Worm (Caenorhabditis elegans) whole organism, L4 larva: ENCODE data around the gene C07D10.6.

Experiments
- F10B5.3 ChIP-seq: sonication (generic microtip); optimal IDR thresholded peaks from 2 replicates; lab custom pipeline; 2016; ENCODE audit warnings: mild to moderate bottlenecking, missing genetic modification characterization, missing compliant biosample characterization
- F37D6.2 ChIP-seq: sonication (generic microtip); optimal IDR thresholded peaks from 2 replicates; lab custom pipeline; 2016; ENCODE audit warnings: mild to moderate bottlenecking, missing genetic modification characterization, missing compliant biosample characterization
- F49E8.2 ChIP-seq: sonication (generic microtip); optimal IDR thresholded peaks from 2 replicates; lab custom pipeline; 2016; ENCODE audit warnings: missing compliant biosample characterization, mild to moderate bottlenecking, missing genetic modification characterization, borderline replicate concordance
- ZK546.5 ChIP-seq, 2 experiments: sonication (generic microtip); optimal IDR thresholded peaks; 2 replicates each; lab custom pipeline; 2017; ENCODE audit warnings: missing biosample characterization in 2 of 2, missing genetic modification characterization in 2 of 2
- aha-1 ChIP-seq: fragments of 150-350 bp; peaks from one replicate; lab custom pipeline; 2014; ENCODE audit warnings: missing biosample characterization, missing genetic modification characterization
- arid-1 ChIP-seq: fragments of 200-800 bp; sonication (Bioruptor generic); conservative IDR thresholded peaks from 2 replicates; pipeline ENCODE4 v1.3.6; 2022; ENCODE audit warnings: missing genetic modification reagents, missing genetic modification characterization, missing compliant biosample characterization
- ceh-28 ChIP-seq: fragments of 150-350 bp; optimal IDR thresholded peaks from 2 replicates; lab custom pipeline; 2014; ENCODE audit warnings: missing biosample characterization, missing genetic modification reagents, missing genetic modification characterization
- ces-1 ChIP-seq: fragments of 150-350 bp; sonication (generic microtip); optimal IDR thresholded peaks from 4 replicates; lab custom pipeline; 2014; ENCODE audit warnings: missing biosample characterization, missing genetic modification reagents, missing genetic modification characterization
- daf-16 ChIP-seq, 3 experiments: sonication (generic microtip); optimal IDR thresholded peaks; 2 replicates each; lab custom pipeline; 2016 to 2017; ENCODE audit warnings: missing genetic modification characterization in 3 of 3, missing genetic modification reagents in 3 of 3, mild to moderate bottlenecking in 2 of 3, missing compliant biosample characterization in 2 of 3, missing biosample characterization in 1 of 3, moderate library complexity in 1 of 3
- egl-43 ChIP-seq: fragments of 200-800 bp; sonication (Bioruptor generic); IDR thresholded peaks from 2 replicates; pipeline ENCODE4 v1.3.6; 2022; ENCODE audit warnings: missing genetic modification reagents, missing genetic modification characterization, missing compliant biosample characterization
- fos-1 ChIP-seq: fragments of 150-350 bp; optimal IDR thresholded peaks from 2 replicates; lab custom pipeline; 2014; ENCODE audit warnings: missing biosample characterization, missing genetic modification characterization
- hif-1 ChIP-seq, 2 experiments: sonication (generic microtip); optimal IDR thresholded peaks; 2 replicates each; lab custom pipeline; 2016 to 2017; ENCODE audit warnings: missing compliant biosample characterization in 2 of 2, missing genetic modification characterization in 2 of 2, missing genetic modification reagents in 2 of 2, missing genotype in 2 of 2, mild to moderate bottlenecking in 1 of 2
- hlh-11 ChIP-seq: fragments of 200-800 bp; sonication (Bioruptor generic); optimal IDR thresholded peaks from 2 replicates; lab custom pipeline; 2018; ENCODE audit warnings: mild to moderate bottlenecking, missing genetic modification characterization, missing compliant biosample characterization
- hlh-30 ChIP-seq: sonication (generic microtip); optimal IDR thresholded peaks from 2 replicates; lab custom pipeline; 2017; ENCODE audit warnings: antibody characterized with exemption, mild to moderate bottlenecking, missing genetic modification characterization, missing compliant biosample characterization; ENCODE audit not compliant: insufficient read depth
- lin-1 ChIP-seq: fragments of 200-800 bp; sonication (Bioruptor generic); IDR thresholded peaks from 2 replicates; pipeline ENCODE4 v1.3.6; 2022; ENCODE audit warnings: missing genetic modification reagents, missing genetic modification characterization, missing compliant biosample characterization
- lin-38 ChIP-seq: fragments of 200-800 bp; sonication (Bioruptor generic); IDR thresholded peaks from 2 replicates; pipeline ENCODE4 v1.3.6; 2022; ENCODE audit warnings: missing genetic modification reagents, missing genetic modification characterization, missing compliant biosample characterization
- lsy-2 ChIP-seq, 2 experiments: fragments of 150-350 bp in 1 of 2; sonication (generic microtip) in 1 of 2; optimal IDR thresholded peaks; 2 replicates each; lab custom pipeline; 2014 to 2017; ENCODE audit warnings: missing biosample characterization in 2 of 2, missing genetic modification characterization in 2 of 2
- mdl-1 ChIP-seq, 2 experiments: fragments of 150-350 bp in 1 of 2; sonication (generic microtip) in 1 of 2; optimal IDR thresholded peaks; 2 replicates each; lab custom pipeline; 2014 to 2017; ENCODE audit warnings: missing biosample characterization in 2 of 2, missing genetic modification characterization in 2 of 2
- mep-1 ChIP-seq: fragments of 150-350 bp; sonication (generic microtip); optimal IDR thresholded peaks from 3 replicates; lab custom pipeline; 2014; ENCODE audit warnings: missing biosample characterization, missing genetic modification characterization
- nhr-111 ChIP-seq: fragments of 200-800 bp; sonication (Bioruptor generic); optimal IDR thresholded peaks from 2 replicates; lab custom pipeline; 2018; ENCODE audit warnings: mild to moderate bottlenecking, missing genetic modification characterization, missing compliant biosample characterization
- nhr-237 ChIP-seq: sonication (generic microtip); optimal IDR thresholded peaks from 2 replicates; lab custom pipeline; 2017; ENCODE audit warnings: missing biosample characterization, missing genetic modification characterization
- nhr-25 ChIP-seq: sonication (generic microtip); optimal IDR thresholded peaks from 2 replicates; lab custom pipeline; 2017; ENCODE audit warnings: missing genetic modification characterization, mild to moderate bottlenecking, missing compliant biosample characterization, antibody characterized with exemption, moderate library complexity, borderline replicate concordance; ENCODE audit not compliant: insufficient read depth
- nhr-28 ChIP-seq: fragments of 150-350 bp; optimal IDR thresholded peaks from 2 replicates; lab custom pipeline; 2014; ENCODE audit warnings: missing biosample characterization, missing genetic modification characterization
- nhr-48 ChIP-seq: sonication (generic microtip); optimal IDR thresholded peaks from 2 replicates; lab custom pipeline; 2016; ENCODE audit warnings: mild to moderate bottlenecking, missing genetic modification characterization, missing compliant biosample characterization
- nhr-76 ChIP-seq: fragments of 150-350 bp; optimal IDR thresholded peaks from 2 replicates; lab custom pipeline; 2014; ENCODE audit warnings: missing biosample characterization, missing genetic modification characterization
- php-3 ChIP-seq: fragments of 200-800 bp; sonication (Bioruptor generic); IDR thresholded peaks from 2 replicates; pipeline ENCODE4 v1.3.6; 2022; ENCODE audit warnings: missing genetic modification reagents, missing genetic modification characterization, missing compliant biosample characterization
- rbr-2 ChIP-seq: sonication (generic microtip); optimal IDR thresholded peaks from 2 replicates; lab custom pipeline; 2016; ENCODE audit warnings: missing genotype, missing genetic modification characterization, missing compliant biosample characterization
- sdz-12 ChIP-seq: fragments of 200-800 bp; sonication (Bioruptor generic); optimal IDR thresholded peaks from 2 replicates; lab custom pipeline; 2018; ENCODE audit warnings: mild to moderate bottlenecking, missing genetic modification characterization, missing compliant biosample characterization
- tag-97 ChIP-seq: fragments of 200-800 bp; sonication (Bioruptor generic); IDR thresholded peaks from 2 replicates; pipeline ENCODE4 v1.3.6; 2022; ENCODE audit warnings: missing genetic modification characterization, missing compliant biosample characterization
- unc-39 ChIP-seq: sonication (generic microtip); optimal IDR thresholded peaks from 2 replicates; lab custom pipeline; 2017; ENCODE audit warnings: missing biosample characterization, missing genetic modification characterization
- unc-62 ChIP-seq, 3 experiments: fragments of 150-350 bp in 1 of 3; sonication (generic microtip); optimal IDR thresholded peaks in 2 of 3; peaks in 1 of 3; 1 replicate in 1 of 3; 2 replicates in 2 of 3; lab custom pipeline; 2014 to 2017; ENCODE audit warnings: missing biosample characterization in 3 of 3, missing genetic modification characterization in 3 of 3, missing genetic modification reagents in 3 of 3, missing genotype in 1 of 3
- zag-1 ChIP-seq: fragments of 150-350 bp; optimal IDR thresholded peaks from 2 replicates; lab custom pipeline; 2014; ENCODE audit warnings: missing biosample characterization, missing genetic modification characterization
- zfp-3 ChIP-seq: fragments of 200-800 bp; sonication (Bioruptor generic); conservative IDR thresholded peaks from 2 replicates; pipeline ENCODE4 v1.3.6; 2022; ENCODE audit warnings: missing genetic modification reagents, missing genetic modification characterization, missing compliant biosample characterization
- zip-2 ChIP-seq: fragments of 150-350 bp; optimal IDR thresholded peaks from 2 replicates; lab custom pipeline; 2014; ENCODE audit warnings: missing biosample characterization, missing genetic modification characterization
- ztf-7 ChIP-seq: fragments of 150-350 bp; optimal IDR thresholded peaks from 2 replicates; lab custom pipeline; 2014; ENCODE audit warnings: missing biosample characterization, missing genetic modification characterization

The C07D10.6 gene

ce11 chrII:7411930-7412329 is 32.8 kb downstream of the C07D10.6 start, which contains the start of gene K02A2.5:
Gene K02A2.5, minus strand, starts transcription at chrII:7412030.
- TF ChIP-seq php-3 (GFP tag; lab: Robert Waterston, UW): no peak
- no peak for TF ChIP-seq arid-1 (GFP tag; lab: Robert Waterston, UW)
- no peak for TF ChIP-seq sdz-12
- TF ChIP-seq lin-38 (GFP tag; lab: Robert Waterston, UW): no peak
- TF ChIP-seq hlh-30 (tag; lab: Kevin White, UChicago): no peak

ce11 chrII:7413275-7413674 is 34.2 kb downstream of the C07D10.6 start:
- TF ChIP-seq hif-1 (tag; optimal IDR thresholded peaks at IDR 0.05; lab: Kevin White, UChicago) (no peak), sdz-12 (no peak), ztf-7 (tag; lab: Kevin White, UChicago) (no peak), unc-39 (tag; lab: Kevin White, UChicago) (no peak), nhr-237 (tag; lab: Kevin White, UChicago) (no peak), nhr-48 (tag; lab: Kevin White, UChicago) (peak; percentile 22), zag-1 (no peak), hlh-11 (peak; percentile 29), nhr-25 (peak; percentile 37), ces-1 (GFP tag; lab: Kevin White, UChicago) (no peak), nhr-76 (tag; lab: Kevin White, UChicago) (no peak), nhr-28 (tag; lab: Kevin White, UChicago) (peak; percentile 35), aha-1 (tag; lab: Kevin White, UChicago) (no peak), nhr-111 (GFP tag; lab: Kevin White, UChicago) (no peak), mdl-1 (tag; optimal IDR thresholded peaks at IDR 0.05; lab: Kevin White, UChicago) (peak in 1 of 2 experiments; percentile 61)

ce11 chrII:7413764-7414163 is 34.6 kb downstream of the C07D10.6 start:
- TF ChIP-seq F37D6.2 (tag; lab: Kevin White, UChicago) (no peak), unc-62 (GFP tag; optimal IDR thresholded peaks at IDR 0.05 in 1 of 2; lab: Kevin White, UChicago) (peak in 1 of 2 experiments; percentile 96), unc-62 (tag; optimal IDR thresholded peaks at IDR 0.05; lab: Kevin White, UChicago) (no peak)

- no peak for TF ChIP-seq F49E8.2 (tag; lab: Kevin White, UChicago)
- no peak for TF ChIP-seq nhr-76 (tag; lab: Kevin White, UChicago)
- TF ChIP-seq hlh-30 (tag; lab: Kevin White, UChicago): no peak
- no peak for TF ChIP-seq F10B5.3 (tag; lab: Kevin White, UChicago)
- TF ChIP-seq aha-1 (tag; lab: Kevin White, UChicago): peak; percentile 97
- no peak for TF ChIP-seq zip-2 (tag; lab: Kevin White, UChicago)
- peak in 1 of 2 experiments; percentile 89 for TF ChIP-seq unc-62 (GFP tag; optimal IDR thresholded peaks at IDR 0.05 in 1 of 2; lab: Kevin White, UChicago)
- no peak for TF ChIP-seq unc-62 (tag; optimal IDR thresholded peaks at IDR 0.05; lab: Kevin White, UChicago)
- TF ChIP-seq zfp-3 (GFP tag; lab: Robert Waterston, UW): no peak
- TF ChIP-seq ZK546.5 (tag; optimal IDR thresholded peaks at IDR 0.05; lab: Kevin White, UChicago): no peak
- no peak for TF ChIP-seq fos-1 (tag; lab: Kevin White, UChicago)
- TF ChIP-seq rbr-2 (tag; lab: Kevin White, UChicago): no peak
- no peak for TF ChIP-seq egl-43 (GFP tag; lab: Robert Waterston, UW)
- no peak for TF ChIP-seq tag-97 (GFP tag; lab: Robert Waterston, UW)
- TF ChIP-seq lsy-2 (tag; optimal IDR thresholded peaks at IDR 0.05; lab: Kevin White, UChicago): no peak
- TF ChIP-seq F37D6.2 (tag; lab: Kevin White, UChicago): no peak
Measured at ce11 chrII:7419563-7419962, 40.4 kb downstream of the C07D10.6 start.

ce11 chrII:7420157-7420556 is 41.0 kb downstream of the C07D10.6 start:
- peak; percentile 69 for TF ChIP-seq nhr-28 (tag; lab: Kevin White, UChicago)
- TF ChIP-seq mep-1 (tag; lab: Kevin White, UChicago): peak; percentile 59
- TF ChIP-seq tag-97 (GFP tag; lab: Robert Waterston, UW): no peak
- TF ChIP-seq lsy-2 (tag; optimal IDR thresholded peaks at IDR 0.05; lab: Kevin White, UChicago): peak in 1 of 2 experiments; percentile 13
- TF ChIP-seq daf-16 (GFP tag; optimal IDR thresholded peaks at IDR 0.05; lab: Kevin White, UChicago): no peak
- peak; percentile 93 for TF ChIP-seq daf-16 (tag; optimal IDR thresholded peaks at IDR 0.05; lab: Kevin White, UChicago)
- no peak for TF ChIP-seq lin-1 (GFP tag; lab: Robert Waterston, UW)
- no peak for TF ChIP-seq ceh-28 (tag; lab: Kevin White, UChicago)
- TF ChIP-seq, all 104 proteins: peak for 4
